Worm (Caenorhabditis elegans): ENCODE measurements around the gene end-1.

DNA sequence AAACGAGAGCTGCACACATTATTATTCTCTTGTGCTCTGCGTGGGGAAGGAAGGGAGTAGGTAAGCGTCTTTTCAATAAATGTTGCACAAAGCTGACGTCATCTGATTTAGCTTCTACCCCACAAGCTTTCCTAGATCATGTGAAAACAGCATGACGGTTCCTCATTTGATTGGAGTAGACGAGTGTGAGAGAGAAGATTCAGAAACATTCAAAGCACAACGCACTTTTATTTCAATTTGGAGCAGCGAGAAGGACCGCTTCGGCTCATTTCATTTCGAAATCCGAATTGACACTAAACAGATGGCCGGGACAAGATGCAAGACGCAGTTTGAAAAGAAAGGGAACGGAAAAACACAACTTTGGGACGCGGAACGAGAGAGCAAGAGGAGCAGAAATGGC, 19.4 kb downstream of the end-1 start:
- no peak for TF ChIP-seq nhr-25 (tag; optimal IDR thresholded peaks at IDR 0.05)
- TF ChIP-seq ceh-28 (tag; optimal IDR thresholded peaks at IDR 0.05): no peak
- TF ChIP-seq aly-2 (tag; optimal IDR thresholded peaks at IDR 0.05): no peak

Measured in whole organism, L3 larva.